Worm (Caenorhabditis elegans) whole organism, L4/young adult: Measurements from ENCODE around the gene mep-1.
A peak's percentile ranks its signal among the peaks of the same experiment; 100 is the strongest.

Experiments used
- W03F9.2 ChIP-seq: fragments of 150-350 bp; optimal IDR thresholded peaks from 2 replicates; lab custom pipeline; 2014; ENCODE audit warnings: missing biosample characterization, missing genetic modification characterization
- dao-5 ChIP-seq: sonication (generic microtip); optimal IDR thresholded peaks from 2 replicates; lab custom pipeline; 2016; ENCODE audit warnings: missing genotype, missing genetic modification characterization, moderate library complexity, missing compliant biosample characterization
- him-1 ChIP-seq: sonication (generic microtip); optimal IDR thresholded peaks from 2 replicates; lab custom pipeline; 2016; ENCODE audit warnings: missing genotype, missing genetic modification reagents, missing genetic modification characterization, missing compliant biosample characterization

The mep-1 gene

ce11 chrIV:11500421-11500820 lies 24.0 kb upstream of the mep-1 start, which contains the start of gene H21P03.10:
TSS of gene H21P03.10 (plus strand) at chrIV:11500721.
- TF ChIP-seq W03F9.2 (tag; lab: Kevin White, UChicago) (no peak), him-1 (tag; lab: Kevin White, UChicago) (no peak), dao-5 (tag; lab: Kevin White, UChicago) (no peak)

ce11 chrIV:11503654-11504053 lies 20.8 kb upstream of the mep-1 start:
- TF ChIP-seq W03F9.2 (tag; lab: Kevin White, UChicago) = no peak
- TF ChIP-seq him-1 (tag; lab: Kevin White, UChicago) = no peak
- no peak for TF ChIP-seq dao-5 (tag; lab: Kevin White, UChicago)

ce11 chrIV:11504416-11504815 lies 20.0 kb upstream of the mep-1 start, which contains the start of gene twk-25:
TSS of gene twk-25 (plus strand) at chrIV:11504716.
- TF ChIP-seq him-1 (tag; lab: Kevin White, UChicago) (no peak), dao-5 (tag; lab: Kevin White, UChicago) (no peak), W03F9.2 (tag; lab: Kevin White, UChicago) (no peak)

ce11 chrIV:11510664-11511063 lies 13.8 kb upstream of the mep-1 start, which contains the start of gene M04B2.6:
TSS of gene M04B2.6 (minus strand) at chrIV:11510764.
- no peak for TF ChIP-seq him-1 (tag; lab: Kevin White, UChicago)
- TF ChIP-seq dao-5 (tag; lab: Kevin White, UChicago) = no peak
- TF ChIP-seq W03F9.2 (tag; lab: Kevin White, UChicago) = no peak

ce11 chrIV:11520960-11521359 lies 3.5 kb upstream of the mep-1 start, which contains the start of the genes M04B2.4 and gfl-1:
TSS of gene M04B2.4 (minus strand) at chrIV:11521031.
TSS of gene gfl-1 (plus strand) at chrIV:11521290.
- TF ChIP-seq dao-5 (tag; lab: Kevin White, UChicago) = no peak
- TF ChIP-seq W03F9.2 (tag; lab: Kevin White, UChicago) = no peak
- TF ChIP-seq him-1 (tag; lab: Kevin White, UChicago) = no peak

ce11 chrIV:11522225-11522952 lies 2.1 kb upstream of the mep-1 start:
- TF ChIP-seq W03F9.2 (tag; lab: Kevin White, UChicago) (peak; percentile 22), dao-5 (tag; lab: Kevin White, UChicago) (no peak)

- TF ChIP-seq W03F9.2 (tag; lab: Kevin White, UChicago) (no peak), dao-5 (tag; lab: Kevin White, UChicago) (no peak), him-1 (tag; lab: Kevin White, UChicago) (no peak)
These were observed 757 bp upstream of the mep-1 start for ce11 chrIV:11523685-11524084.

ce11 chrIV:11526189-11526588 lies 1.7 kb downstream of the mep-1 start:
- no peak for TF ChIP-seq him-1 (tag; lab: Kevin White, UChicago)
- TF ChIP-seq dao-5 (tag; lab: Kevin White, UChicago) = no peak
- TF ChIP-seq W03F9.2 (tag; lab: Kevin White, UChicago) = no peak

- TF ChIP-seq him-1 (tag; lab: Kevin White, UChicago) = no peak
- peak; percentile 2 for TF ChIP-seq dao-5 (tag; lab: Kevin White, UChicago)
These were observed 3.3 kb downstream of the mep-1 start, which contains the start of gene M04B2.2 for ce11 chrIV:11527752-11528151. TSS of gene M04B2.2 (plus strand) at chrIV:11528052.

ce11 chrIV:11548671-11549070 lies 24.2 kb downstream of the mep-1 start, which contains the start of gene M04B2.7:
TSS of gene M04B2.7 (minus strand) at chrIV:11548771.
- TF ChIP-seq dao-5 (tag; lab: Kevin White, UChicago) = no peak
- TF ChIP-seq him-1 (tag; lab: Kevin White, UChicago) = no peak
- TF ChIP-seq W03F9.2 (tag; lab: Kevin White, UChicago) = no peak

- peak; percentile 69 for TF ChIP-seq W03F9.2 (tag; lab: Kevin White, UChicago)
- TF ChIP-seq dao-5 (tag; lab: Kevin White, UChicago) = peak; percentile 63
- peak; percentile 65 for TF ChIP-seq him-1 (tag; lab: Kevin White, UChicago)
These were observed 25.3 kb downstream of the mep-1 start for ce11 chrIV:11549694-11550093.

- TF ChIP-seq dao-5 (tag; lab: Kevin White, UChicago) = no peak
- no peak for TF ChIP-seq W03F9.2 (tag; lab: Kevin White, UChicago)
- TF ChIP-seq him-1 (tag; lab: Kevin White, UChicago) = no peak
These were observed 27.4 kb downstream of the mep-1 start, which contains the start of gene col-128 for ce11 chrIV:11551813-11552212. TSS of gene col-128 (minus strand) at chrIV:11551960.

- no peak for TF ChIP-seq him-1 (tag; lab: Kevin White, UChicago)
- TF ChIP-seq W03F9.2 (tag; lab: Kevin White, UChicago) = no peak
- TF ChIP-seq dao-5 (tag; lab: Kevin White, UChicago) = no peak
These were observed 37.2 kb downstream of the mep-1 start, which contains the start of gene F12F6.7 for ce11 chrIV:11561677-11562076. TSS of gene F12F6.7 (minus strand) at chrIV:11561833.
